Worm (Caenorhabditis elegans) whole organism, L2 larva: ENCODE data around the gene tebp-1.

Source experiments
- C34F6.9 ChIP-seq: fragments of 150-350 bp; optimal IDR thresholded peaks from 2 replicates; lab custom pipeline; 2014; ENCODE audit warnings: missing biosample characterization, missing genetic modification characterization
- F13H6.1 ChIP-seq: sonication (generic microtip); optimal IDR thresholded peaks from 2 replicates; lab custom pipeline; 2016; ENCODE audit warnings: missing genetic modification characterization, missing compliant biosample characterization
- Y55F3AM.14 ChIP-seq: fragments of 200-800 bp; sonication (Bioruptor generic); optimal IDR thresholded peaks from 2 replicates; lab custom pipeline; 2018; ENCODE audit warnings: mild to moderate bottlenecking, missing genetic modification characterization, missing compliant biosample characterization
- ZK546.5 ChIP-seq: sonication (generic microtip); optimal IDR thresholded peaks from 2 replicates; lab custom pipeline; 2017; ENCODE audit warnings: missing biosample characterization, missing genetic modification characterization
- alr-1 ChIP-seq: fragments of 150-350 bp; optimal IDR thresholded peaks from 2 replicates; lab custom pipeline; 2014; ENCODE audit warnings: missing biosample characterization, missing genetic modification characterization
- aly-2 ChIP-seq: fragments of 150-350 bp; optimal IDR thresholded peaks from 2 replicates; lab custom pipeline; 2014; ENCODE audit warnings: missing biosample characterization, missing genetic modification characterization
- ama-1 ChIP-seq: fragments of 150-350 bp; optimal IDR thresholded peaks from 2 replicates; lab custom pipeline; 2018; ENCODE audit warnings: inconsistent platforms
- blmp-1 ChIP-seq: sonication (generic microtip); optimal IDR thresholded peaks from 2 replicates; lab custom pipeline; 2017; ENCODE audit warnings: missing genetic modification characterization, mild to moderate bottlenecking, missing compliant biosample characterization, antibody characterized with exemption, moderate library complexity; ENCODE audit not compliant: insufficient read depth
- ceh-16 ChIP-seq: fragments of 150-350 bp; optimal IDR thresholded peaks from 2 replicates; lab custom pipeline; 2014; ENCODE audit warnings: missing biosample characterization, missing genetic modification characterization
- ceh-82 ChIP-seq: fragments of 150-350 bp; optimal IDR thresholded peaks from 2 replicates; lab custom pipeline; 2014; ENCODE audit warnings: missing biosample characterization, missing genetic modification characterization
- egl-27 ChIP-seq: sonication (generic microtip); optimal IDR thresholded peaks from 3 replicates; lab custom pipeline; 2017; ENCODE audit warnings: missing biosample characterization, missing genetic modification reagents, missing genetic modification characterization
- elt-1 ChIP-seq: fragments of 150-350 bp; optimal IDR thresholded peaks from 2 replicates; lab custom pipeline; 2014; ENCODE audit warnings: missing biosample characterization, missing genetic modification characterization
- elt-3 ChIP-seq: sonication (generic microtip); optimal IDR thresholded peaks from 2 replicates; lab custom pipeline; 2017; ENCODE audit warnings: missing biosample characterization, missing genetic modification characterization
- fos-1 ChIP-seq: fragments of 150-350 bp; optimal IDR thresholded peaks from 2 replicates; lab custom pipeline; 2014; ENCODE audit warnings: missing biosample characterization, missing genetic modification characterization
- gmeb-1 ChIP-seq: fragments of 150-350 bp; optimal IDR thresholded peaks from 2 replicates; lab custom pipeline; 2014; ENCODE audit warnings: missing biosample characterization, missing genetic modification characterization
- lin-11 ChIP-seq: fragments of 150-350 bp; sonication (generic microtip); optimal IDR thresholded peaks from 2 replicates; lab custom pipeline; 2014; ENCODE audit warnings: missing biosample characterization, missing genetic modification characterization, inconsistent platforms, mixed read lengths
- lin-13 ChIP-seq: fragments of 150-350 bp; optimal IDR thresholded peaks from 2 replicates; lab custom pipeline; 2014; ENCODE audit warnings: missing biosample characterization, missing genetic modification reagents, missing genetic modification characterization
- lin-39 ChIP-seq: fragments of 150-350 bp; optimal IDR thresholded peaks from 2 replicates; lab custom pipeline; 2014; ENCODE audit warnings: missing biosample characterization, missing genetic modification reagents, missing genetic modification characterization
- lsy-2 ChIP-seq, 2 experiments: fragments of 150-350 bp in 1 of 2; sonication (generic microtip) in 1 of 2; optimal IDR thresholded peaks; 2 replicates each; lab custom pipeline; 2014 to 2017; ENCODE audit warnings: missing biosample characterization in 2 of 2, missing genetic modification characterization in 2 of 2
- mab-5 ChIP-seq: fragments of 150-350 bp; optimal IDR thresholded peaks from 2 replicates; lab custom pipeline; 2014; ENCODE audit warnings: missing biosample characterization, missing genetic modification characterization
- mbf-1 ChIP-seq: sonication (generic microtip); optimal IDR thresholded peaks from 2 replicates; lab custom pipeline; 2017; ENCODE audit warnings: missing biosample characterization, missing genetic modification characterization
- mdl-1 ChIP-seq, 2 experiments: fragments of 150-350 bp in 1 of 2; sonication (generic microtip) in 1 of 2; optimal IDR thresholded peaks; 2 replicates each; lab custom pipeline; 2017; ENCODE audit warnings: missing biosample characterization in 2 of 2, missing genetic modification characterization in 2 of 2
- nhr-10 ChIP-seq: sonication (generic microtip); optimal IDR thresholded peaks from 2 replicates; lab custom pipeline; 2017; ENCODE audit warnings: missing biosample characterization, missing genetic modification characterization
- nhr-11 ChIP-seq: fragments of 150-350 bp; optimal IDR thresholded peaks from 2 replicates; lab custom pipeline; 2014; ENCODE audit warnings: missing biosample characterization, missing genetic modification characterization
- nhr-12 ChIP-seq: fragments of 150-350 bp; optimal IDR thresholded peaks from 2 replicates; lab custom pipeline; 2014; ENCODE audit warnings: missing biosample characterization, missing genetic modification characterization
- nhr-129 ChIP-seq: fragments of 150-350 bp; optimal IDR thresholded peaks from 2 replicates; lab custom pipeline; 2014; ENCODE audit warnings: missing biosample characterization, missing genetic modification characterization
- nhr-21 ChIP-seq: fragments of 150-350 bp; optimal IDR thresholded peaks from 2 replicates; lab custom pipeline; 2014; ENCODE audit warnings: missing biosample characterization, missing genetic modification characterization
- nhr-237 ChIP-seq: fragments of 150-350 bp; optimal IDR thresholded peaks from 2 replicates; lab custom pipeline; 2014; ENCODE audit warnings: missing biosample characterization, missing genetic modification characterization
- nhr-6 ChIP-seq: fragments of 150-350 bp; optimal IDR thresholded peaks from 2 replicates; lab custom pipeline; 2014; ENCODE audit warnings: missing biosample characterization, missing genetic modification characterization
- peb-1 ChIP-seq: fragments of 150-350 bp; optimal IDR thresholded peaks from 2 replicates; lab custom pipeline; 2014; ENCODE audit warnings: missing biosample characterization, missing genetic modification characterization
- sem-4 ChIP-seq: fragments of 150-350 bp; optimal IDR thresholded peaks from 2 replicates; lab custom pipeline; 2014; ENCODE audit warnings: missing biosample characterization, missing genetic modification reagents, missing genetic modification characterization
- skn-1 ChIP-seq: sonication (generic microtip); optimal IDR thresholded peaks from 2 replicates; lab custom pipeline; 2017; ENCODE audit warnings: missing biosample characterization, missing genetic modification characterization
- sma-3 ChIP-seq: sonication (generic microtip); optimal IDR thresholded peaks from 2 replicates; lab custom pipeline; 2016; ENCODE audit warnings: missing genetic modification reagents, missing genetic modification characterization, missing compliant biosample characterization
- snpc-4 ChIP-seq: fragments of 150-350 bp; optimal IDR thresholded peaks from 2 replicates; lab custom pipeline; 2014; ENCODE audit warnings: missing biosample characterization, missing genetic modification characterization
- unc-39 ChIP-seq: fragments of 150-350 bp; optimal IDR thresholded peaks from 2 replicates; lab custom pipeline; 2014; ENCODE audit warnings: missing biosample characterization, missing genetic modification characterization
- unc-55 ChIP-seq: fragments of 150-350 bp; sonication (generic microtip); optimal IDR thresholded peaks from 3 replicates; lab custom pipeline; 2014; ENCODE audit warnings: missing biosample characterization, missing genetic modification reagents, missing genetic modification characterization
- zag-1 ChIP-seq: fragments of 150-350 bp; optimal IDR thresholded peaks from 2 replicates; lab custom pipeline; 2014; ENCODE audit warnings: missing biosample characterization, missing genetic modification characterization
- ztf-11 ChIP-seq: sonication (generic microtip); optimal IDR thresholded peaks from 2 replicates; lab custom pipeline; 2017; ENCODE audit warnings: missing biosample characterization, missing genetic modification characterization
- ztf-4 ChIP-seq: fragments of 150-350 bp; optimal IDR thresholded peaks from 2 replicates; lab custom pipeline; 2014; ENCODE audit warnings: missing biosample characterization, missing genetic modification characterization

The tebp-1 gene

ce11 chrII:14374594-14374993, 12.8 kb downstream of the tebp-1 start:
- TF ChIP-seq elt-3: no peak
- no peak for TF ChIP-seq ztf-4 (tag; lab: Kevin White, UChicago)
- TF ChIP-seq ztf-11 (tag; lab: Kevin White, UChicago): no peak
- TF ChIP-seq elt-1 (tag; lab: Kevin White, UChicago): no peak
- TF ChIP-seq ZK546.5: no peak
- TF ChIP-seq snpc-4 (tag; lab: Kevin White, UChicago): no peak
- TF ChIP-seq alr-1: no peak
- no peak for TF ChIP-seq nhr-237 (tag; lab: Kevin White, UChicago)

- no peak for TF ChIP-seq sem-4 (tag; lab: Kevin White, UChicago)
- no peak for TF ChIP-seq ceh-82 (tag; lab: Kevin White, UChicago)
- TF ChIP-seq F13H6.1: no peak
- no peak for TF ChIP-seq mab-5 (tag; lab: Kevin White, UChicago)
- TF ChIP-seq skn-1 (tag; lab: Kevin White, UChicago): no peak
- no peak for TF ChIP-seq peb-1
- TF ChIP-seq ztf-4 (tag; lab: Kevin White, UChicago): no peak
- TF ChIP-seq C34F6.9 (tag; lab: Kevin White, UChicago): no peak
- no peak for TF ChIP-seq lsy-2 (tag; optimal IDR thresholded peaks at IDR 0.05; lab: Kevin White, UChicago)
- no peak for TF ChIP-seq lin-39 (tag; lab: Kevin White, UChicago)
- TF ChIP-seq nhr-10: no peak
- TF ChIP-seq nhr-237 (tag; lab: Kevin White, UChicago): no peak
- no peak for TF ChIP-seq unc-39 (tag; lab: Kevin White, UChicago)
- TF ChIP-seq snpc-4 (tag; lab: Kevin White, UChicago): no peak
- TF ChIP-seq zag-1: no peak
- no peak for TF ChIP-seq fos-1 (tag; lab: Kevin White, UChicago)
- TF ChIP-seq ama-1: no peak
Observed at ce11 chrII:14377796-14378195, 16.0 kb downstream of the tebp-1 start, which contains the start of gene acr-20. TSS of gene acr-20 (minus strand) at chrII:14377896.

ce11 chrII:14380778-14381177, 19.0 kb downstream of the tebp-1 start:
- no peak for TF ChIP-seq F13H6.1
- TF ChIP-seq blmp-1: no peak
- no peak for TF ChIP-seq nhr-21 (tag; lab: Kevin White, UChicago)
- TF ChIP-seq mbf-1 (tag; lab: Kevin White, UChicago): no peak
- no peak for TF ChIP-seq ceh-16 (tag; lab: Kevin White, UChicago)
- no peak for TF ChIP-seq aly-2
- TF ChIP-seq unc-39 (tag; lab: Kevin White, UChicago): no peak
- TF ChIP-seq nhr-11 (tag; lab: Kevin White, UChicago): no peak
- TF ChIP-seq lin-11 (tag; lab: Kevin White, UChicago): no peak
- TF ChIP-seq mdl-1 (tag; optimal IDR thresholded peaks at IDR 0.05; lab: Kevin White, UChicago): no peak
- no peak for TF ChIP-seq Y55F3AM.14
- TF ChIP-seq elt-3: no peak
- TF ChIP-seq egl-27 (tag; lab: Kevin White, UChicago): no peak
- no peak for TF ChIP-seq sma-3
- no peak for TF ChIP-seq gmeb-1 (tag; lab: Kevin White, UChicago)
- no peak for TF ChIP-seq nhr-12 (tag; lab: Kevin White, UChicago)
- no peak for TF ChIP-seq ZK546.5

ce11 chrII:14381450-14381849, 19.6 kb downstream of the tebp-1 start, which contains the start of gene sdz-26:
TSS of gene sdz-26 (plus strand) at chrII:14381750.
- no peak for TF ChIP-seq nhr-6 (tag; lab: Kevin White, UChicago)
- TF ChIP-seq lin-13: no peak
- no peak for TF ChIP-seq F13H6.1
- TF ChIP-seq unc-55 (GFP tag; lab: Kevin White, UChicago): no peak
- TF ChIP-seq mbf-1 (tag; lab: Kevin White, UChicago): no peak
- TF ChIP-seq ztf-11 (tag; lab: Kevin White, UChicago): no peak
- TF ChIP-seq nhr-129 (tag; lab: Kevin White, UChicago): no peak
- no peak for TF ChIP-seq nhr-12 (tag; lab: Kevin White, UChicago)
- TF ChIP-seq lsy-2 (tag; optimal IDR thresholded peaks at IDR 0.05; lab: Kevin White, UChicago): no peak
- TF ChIP-seq sma-3: no peak
- no peak for TF ChIP-seq unc-39 (tag; lab: Kevin White, UChicago)
- no peak for TF ChIP-seq mdl-1 (tag; optimal IDR thresholded peaks at IDR 0.05; lab: Kevin White, UChicago)
- no peak for TF ChIP-seq ZK546.5
